Fruit fly (Drosophila melanogaster) whole organism, embryonic: Measurements from ENCODE around the gene kek6.

ENCODE experiments used
- CG10267 ChIP-seq: fragments of 200-800 bp; sonication (Bioruptor generic); optimal IDR thresholded peaks from 2 replicates; lab custom pipeline; 2018; ENCODE audit warnings: missing biosample characterization, mild to moderate bottlenecking, missing genetic modification characterization, moderate library complexity
- CG10274 ChIP-seq: fragments of 200-800 bp; sonication (Bioruptor generic); optimal IDR thresholded peaks from 3 replicates; lab custom pipeline; 2017; ENCODE audit warnings: missing biosample characterization, mild to moderate bottlenecking, missing genetic modification characterization
- CG10959 ChIP-seq: fragments of 200-800 bp; sonication (Bioruptor generic); IDR thresholded peaks from 2 replicates; pipeline ENCODE4 v1.3.6; 2022; ENCODE audit warnings: missing biosample characterization, missing genetic modification characterization
- CG11085 ChIP-seq: fragments of 200-800 bp; sonication (Bioruptor generic); IDR thresholded peaks from 2 replicates; pipeline ENCODE4 v1.3.6; 2022; ENCODE audit warnings: missing biosample characterization, missing genetic modification characterization
- CG11456 ChIP-seq: fragments of 200-800 bp; sonication (Bioruptor generic); IDR thresholded peaks from 3 replicates; pipeline ENCODE4 v1.3.6; 2022; ENCODE audit warnings: missing biosample characterization, missing genetic modification characterization
- CG11723 ChIP-seq: fragments of 200-800 bp; sonication (Bioruptor generic); optimal IDR thresholded peaks from 2 replicates; lab custom pipeline; 2017; ENCODE audit warnings: missing biosample characterization, mild to moderate bottlenecking, missing genetic modification characterization
- CG12659 ChIP-seq: fragments of 200-800 bp; sonication (Bioruptor generic); optimal IDR thresholded peaks from 3 replicates; lab custom pipeline; 2017; ENCODE audit warnings: mild to moderate bottlenecking, missing biosample characterization, missing genetic modification reagents, missing genetic modification characterization
- CG15479 ChIP-seq: fragments of 200-800 bp; sonication (Bioruptor generic); optimal IDR thresholded peaks from 3 replicates; lab custom pipeline; 2019; ENCODE audit warnings: missing biosample characterization, mild to moderate bottlenecking, missing genetic modification characterization, moderate library complexity
- CG16813 ChIP-seq: fragments of 200-800 bp; sonication (Bioruptor generic); IDR thresholded peaks from 3 replicates; pipeline ENCODE4 v1.3.6; 2022; ENCODE audit warnings: missing biosample characterization, missing genetic modification characterization; ENCODE audit not compliant: partially characterized antibody
- CG17361 ChIP-seq: fragments of 200-800 bp; sonication (Bioruptor generic); IDR thresholded peaks from 3 replicates; pipeline ENCODE4 v1.3.6; 2022; ENCODE audit warnings: missing biosample characterization, missing genetic modification characterization
- CG17385 ChIP-seq: fragments of 200-800 bp; sonication (Bioruptor generic); optimal IDR thresholded peaks from 3 replicates; lab custom pipeline; 2018; ENCODE audit warnings: missing biosample characterization, mild to moderate bottlenecking, missing genetic modification characterization
- CG17912 ChIP-seq: fragments of 200-800 bp; sonication (Bioruptor generic); optimal IDR thresholded peaks from 2 replicates; lab custom pipeline; 2018; ENCODE audit warnings: missing biosample characterization, mild to moderate bottlenecking, missing genetic modification characterization
- CG18619 ChIP-seq: fragments of 200-800 bp; sonication (Bioruptor generic); optimal IDR thresholded peaks from 3 replicates; lab custom pipeline; 2017; ENCODE audit warnings: missing biosample characterization, mild to moderate bottlenecking, missing genetic modification characterization
- CG34422 ChIP-seq: fragments of 200-800 bp; sonication (Bioruptor generic); IDR thresholded peaks from 3 replicates; pipeline ENCODE4 v1.3.6; 2022; ENCODE audit warnings: missing biosample characterization, missing genetic modification characterization
- CG4424 ChIP-seq: fragments of 200-800 bp; sonication (Bioruptor generic); optimal IDR thresholded peaks from 3 replicates; lab custom pipeline; 2016; ENCODE audit warnings: missing biosample characterization, missing genetic modification characterization
- CG5180 ChIP-seq: fragments of 200-800 bp; sonication (Bioruptor generic); optimal IDR thresholded peaks from 3 replicates; lab custom pipeline; 2017; ENCODE audit warnings: missing biosample characterization, missing genetic modification characterization, mild to moderate bottlenecking, moderate library complexity, missing genetic modification reagents
- CG8388 ChIP-seq: fragments of 200-800 bp; sonication (Bioruptor generic); optimal IDR thresholded peaks from 2 replicates; lab custom pipeline; 2019; ENCODE audit warnings: missing biosample characterization, mild to moderate bottlenecking, missing genetic modification characterization, moderate library complexity
- CG8924 ChIP-seq: fragments of 200-800 bp; optimal IDR thresholded peaks from 3 replicates; lab custom pipeline; 2019; ENCODE audit warnings: missing biosample characterization, mild to moderate bottlenecking, missing genetic modification characterization, moderate library complexity
- H15 ChIP-seq: fragments of 200-800 bp; sonication (Bioruptor generic); IDR thresholded peaks from 3 replicates; pipeline ENCODE4 v1.3.6; 2022; ENCODE audit warnings: missing biosample characterization, missing genetic modification characterization
- Mrtf ChIP-seq: fragments of 200-800 bp; sonication (Bioruptor generic); IDR thresholded peaks from 3 replicates; pipeline ENCODE4 v1.3.6; 2022; ENCODE audit warnings: missing biosample characterization, missing genetic modification characterization
- Neu2 ChIP-seq: fragments of 200-800 bp; sonication (Bioruptor generic); optimal IDR thresholded peaks from 3 replicates; lab custom pipeline; 2016; ENCODE audit warnings: missing biosample characterization, missing genetic modification characterization, borderline replicate concordance
- NfI ChIP-seq: fragments of 200-800 bp; sonication (Bioruptor generic); optimal IDR thresholded peaks from 3 replicates; lab custom pipeline; 2018; ENCODE audit warnings: missing biosample characterization, mild to moderate bottlenecking, missing genetic modification characterization, moderate library complexity
- Sin3A ChIP-seq: fragments of >200 bp; optimal IDR thresholded peaks from 2 replicates; lab custom pipeline; 2018
- Sox100B ChIP-seq: fragments of 200-800 bp; sonication (Bioruptor generic); optimal IDR thresholded peaks from 3 replicates; lab custom pipeline; 2018; ENCODE audit warnings: missing biosample characterization, mild to moderate bottlenecking, missing genetic modification characterization
- Tbp ChIP-seq: fragments of >200 bp; optimal IDR thresholded peaks from 2 replicates; lab custom pipeline; 2018; ENCODE audit warnings: missing biosample characterization, missing genetic modification characterization
- ato ChIP-seq: fragments of 200-800 bp; sonication (Bioruptor generic); IDR thresholded peaks from 2 replicates; pipeline ENCODE4 v1.3.6; 2022; ENCODE audit warnings: missing biosample characterization, missing genetic modification characterization; ENCODE audit not compliant: partially characterized antibody
- br ChIP-seq: fragments of >200 bp; optimal IDR thresholded peaks from 2 replicates; lab custom pipeline; 2017
- croc ChIP-seq: fragments of 200-800 bp; sonication (Bioruptor generic); conservative IDR thresholded peaks from 3 replicates; pipeline ENCODE4 v1.3.6; 2022; ENCODE audit warnings: missing biosample characterization, missing genetic modification characterization
- dati ChIP-seq: fragments of 200-800 bp; sonication (Bioruptor generic); IDR thresholded peaks from 2 replicates; pipeline ENCODE4 v1.3.6; 2022; ENCODE audit warnings: missing biosample characterization, missing genetic modification characterization
- dimm ChIP-seq: fragments of 200-800 bp; sonication (Bioruptor generic); IDR thresholded peaks from 2 replicates; pipeline ENCODE4 v1.3.6; 2022; ENCODE audit warnings: missing biosample characterization, missing genetic modification characterization
- dm ChIP-seq: fragments of 200-800 bp; sonication (Bioruptor generic); optimal IDR thresholded peaks from 3 replicates; lab custom pipeline; 2016; ENCODE audit warnings: missing biosample characterization, missing genetic modification characterization
- ems ChIP-seq: fragments of 200-800 bp; sonication (Bioruptor generic); optimal IDR thresholded peaks from 3 replicates; lab custom pipeline; 2016; ENCODE audit warnings: missing biosample characterization, missing genetic modification characterization
- fd102C ChIP-seq: fragments of 200-800 bp; sonication (Bioruptor generic); optimal IDR thresholded peaks from 2 replicates; lab custom pipeline; 2018; ENCODE audit warnings: missing biosample characterization, mild to moderate bottlenecking, missing genetic modification characterization, moderate library complexity
- fd3F ChIP-seq: fragments of 200-800 bp; sonication (Bioruptor generic); optimal IDR thresholded peaks from 2 replicates; lab custom pipeline; 2018; ENCODE audit warnings: missing biosample characterization, mild to moderate bottlenecking, missing genetic modification characterization, moderate library complexity
- fru ChIP-seq: fragments of >200 bp; optimal IDR thresholded peaks from 2 replicates; lab custom pipeline; 2017
- gce ChIP-seq: fragments of 200-800 bp; sonication (Bioruptor generic); IDR thresholded peaks from 3 replicates; pipeline ENCODE4 v1.3.6; 2022; ENCODE audit warnings: missing biosample characterization, missing genetic modification characterization
- ind ChIP-seq: fragments of 200-800 bp; sonication (Bioruptor generic); optimal IDR thresholded peaks from 3 replicates; lab custom pipeline; 2016; ENCODE audit warnings: missing biosample characterization, missing genetic modification characterization
- insv ChIP-seq, 2 experiments: fragments of 200-800 bp; sonication (Bioruptor generic); optimal IDR thresholded peaks; 3 replicates each; lab custom pipeline; 2016 to 2018; ENCODE audit warnings: missing biosample characterization in 2 of 2, missing genetic modification characterization in 2 of 2
- kay ChIP-seq: fragments of 200-800 bp; sonication (Bioruptor generic); optimal IDR thresholded peaks from 2 replicates; lab custom pipeline; 2016; ENCODE audit warnings: missing biosample characterization, missing genetic modification characterization
- lmd ChIP-seq: fragments of 200-800 bp; sonication (Bioruptor generic); IDR thresholded peaks from 2 replicates; pipeline ENCODE4 v1.3.6; 2022; ENCODE audit warnings: missing biosample characterization, missing genetic modification characterization
- maf-S ChIP-seq: fragments of 200-800 bp; sonication (Bioruptor generic); optimal IDR thresholded peaks from 2 replicates; lab custom pipeline; 2016; ENCODE audit warnings: missing biosample characterization, missing genetic modification characterization
- mam ChIP-seq: fragments of 200-800 bp; sonication (Bioruptor generic); optimal IDR thresholded peaks from 3 replicates; lab custom pipeline; 2016; ENCODE audit warnings: missing biosample characterization, missing genetic modification characterization
- nau ChIP-seq: fragments of 200-800 bp; sonication (Bioruptor generic); optimal IDR thresholded peaks from 3 replicates; lab custom pipeline; 2017; ENCODE audit warnings: missing biosample characterization, mild to moderate bottlenecking, missing genetic modification characterization, missing genetic modification reagents
- nerfin-1 ChIP-seq: fragments of 200-800 bp; sonication (Bioruptor generic); optimal IDR thresholded peaks from 3 replicates; lab custom pipeline; 2019; ENCODE audit warnings: missing biosample characterization, mild to moderate bottlenecking, missing genetic modification characterization, moderate library complexity
- odd ChIP-seq: fragments of 200-800 bp; sonication (Bioruptor generic); optimal IDR thresholded peaks from 2 replicates; lab custom pipeline; 2017; ENCODE audit warnings: missing biosample characterization, mild to moderate bottlenecking, missing genetic modification characterization
- org-1 ChIP-seq: fragments of 200-800 bp; sonication (Bioruptor generic); optimal IDR thresholded peaks from 2 replicates; lab custom pipeline; 2017; ENCODE audit warnings: missing biosample characterization, missing genetic modification characterization
- phol ChIP-seq: fragments of 200-800 bp; sonication (Bioruptor generic); optimal IDR thresholded peaks from 3 replicates; lab custom pipeline; 2018; ENCODE audit warnings: missing biosample characterization, mild to moderate bottlenecking, missing genetic modification characterization, moderate library complexity
- pros ChIP-seq: fragments of 200-800 bp; sonication (Bioruptor generic); optimal IDR thresholded peaks from 3 replicates; lab custom pipeline; 2019; ENCODE audit warnings: missing biosample characterization, mild to moderate bottlenecking, missing genetic modification characterization, moderate library complexity
- rib ChIP-seq: fragments of 200-800 bp; sonication (Bioruptor generic); IDR thresholded peaks from 2 replicates; pipeline ENCODE4 v1.3.6; 2022; ENCODE audit warnings: missing biosample characterization, missing genetic modification characterization
- salm ChIP-seq: fragments of 200-800 bp; sonication (Bioruptor generic); optimal IDR thresholded peaks from 2 replicates; lab custom pipeline; 2018; ENCODE audit warnings: missing biosample characterization, mild to moderate bottlenecking, missing genetic modification characterization
- sd ChIP-seq: fragments of 200-800 bp; sonication (Bioruptor generic); optimal IDR thresholded peaks from 3 replicates; lab custom pipeline; 2018; ENCODE audit warnings: missing biosample characterization, mild to moderate bottlenecking, missing genetic modification characterization, moderate library complexity
- sens-2 ChIP-seq: fragments of 200-800 bp; sonication (Bioruptor generic); IDR thresholded peaks from 2 replicates; pipeline ENCODE4 v1.3.6; 2022; ENCODE audit warnings: missing biosample characterization, missing genetic modification characterization

Gene kek6

dm6 chr3R:31588374-31588773 is 33.6 kb upstream of the kek6 start, which contains the start of gene CG1635 (continued):
- TF ChIP-seq CG4424 (GFP tag; lab: Kevin White, UChicago) (peak; percentile 99), CG11085 (GFP tag; lab: Robert Waterston, UW) (peak; percentile 98), croc (GFP tag; lab: Robert Waterston, UW) (peak; percentile 98), CG12659 (GFP tag; lab: Kevin White, UChicago) (peak; percentile 100), insv (GFP tag; optimal IDR thresholded peaks at IDR 0.05; lab: Kevin White, UChicago) (peak; percentile 74 to 87), CG15479 (GFP tag; lab: Kevin White, UChicago) (peak; percentile 85), mam (GFP tag; lab: Kevin White, UChicago) (peak; percentile 97), Neu2 (GFP tag; lab: Kevin White, UChicago) (peak; percentile 83), salm (peak; percentile 100), fd102C (GFP tag; lab: Kevin White, UChicago) (peak; percentile 95), Sox100B (GFP tag; lab: Kevin White, UChicago) (peak; percentile 99), sens-2 (peak; percentile 99), CG18619 (peak; percentile 99), Sin3A (no peak), nerfin-1 (tag; lab: Kevin White, UChicago) (peak; percentile 99), CG10267 (tag; lab: Kevin White, UChicago) (peak; percentile 99), CG10274 (peak; percentile 94), ems (GFP tag; lab: Kevin White, UChicago) (peak; percentile 94), CG34422 (GFP tag; lab: Robert Waterston, UW) (peak; percentile 99), gce (GFP tag; lab: Robert Waterston, UW) (peak; percentile 99), rib (GFP tag; lab: Robert Waterston, UW) (peak; percentile 99), fru (lab: Kevin White, UChicago) (no peak), pros (peak; percentile 91), CG8924 (tag; lab: Kevin White, UChicago) (peak; percentile 100), maf-S (GFP tag; lab: Kevin White, UChicago) (peak; percentile 96), CG17912 (GFP tag; lab: Kevin White, UChicago) (peak; percentile 99), fd3F (GFP tag; lab: Kevin White, UChicago) (peak; percentile 99), CG10959 (GFP tag; lab: Robert Waterston, UW) (peak; percentile 96), ind (GFP tag; lab: Kevin White, UChicago) (peak; percentile 99), CG11723 (GFP tag; lab: Kevin White, UChicago) (peak; percentile 99), nau (no peak), sd (tag; lab: Kevin White, UChicago) (peak; percentile 98), kay (GFP tag; lab: Kevin White, UChicago) (peak; percentile 99), CG17361 (GFP tag; lab: Robert Waterston, UW) (peak; percentile 100), CG17385 (GFP tag; lab: Kevin White, UChicago) (peak; percentile 100), dati (GFP tag; lab: Robert Waterston, UW) (peak; percentile 97), CG11456 (GFP tag; lab: Robert Waterston, UW) (peak; percentile 99), CG5180 (GFP tag; lab: Kevin White, UChicago) (peak; percentile 93), org-1 (GFP tag; lab: Kevin White, UChicago) (peak; percentile 99), dimm (GFP tag; lab: Robert Waterston, UW) (peak; percentile 99), Tbp (no peak), odd (GFP tag; lab: Kevin White, UChicago) (peak; percentile 100), ato (GFP tag; lab: Robert Waterston, UW) (no peak; the same call in 1 of the 2 replicates), CG8388 (GFP tag; lab: Kevin White, UChicago) (peak; percentile 99), br (lab: Kevin White, UChicago) (no peak), lmd (GFP tag; lab: Robert Waterston, UW) (peak; percentile 99), Mrtf (GFP tag; lab: Robert Waterston, UW) (peak; percentile 99), dm (GFP tag; lab: Kevin White, UChicago) (peak; percentile 97), CG16813 (GFP tag; lab: Robert Waterston, UW) (peak; percentile 51), NfI (GFP tag; lab: Kevin White, UChicago) (peak; percentile 100), H15 (peak; percentile 99), phol (tag; lab: Kevin White, UChicago) (peak; percentile 99)
